Fruit fly (Drosophila melanogaster) whole organism, embryonic: ENCODE measurements around the gene CG15308.

Source experiments
- CG8290 ChIP-seq, 3 experiments: fragments of 200-800 bp; sonication (Bioruptor generic); optimal IDR thresholded peaks; 2 replicates each; lab custom pipeline; 2016 to 2019; ENCODE audit warnings: missing biosample characterization in 3 of 3, missing genetic modification characterization in 3 of 3, mild to moderate bottlenecking in 2 of 3, moderate library complexity in 1 of 3
- Dll ChIP-seq: fragments of 200-800 bp; sonication (Bioruptor generic); IDR thresholded peaks from 4 replicates; pipeline ENCODE4 v1.3.6; 2022; ENCODE audit warnings: missing biosample characterization, missing genetic modification characterization; ENCODE audit not compliant: partially characterized antibody
- H15 ChIP-seq: fragments of 200-800 bp; sonication (Bioruptor generic); IDR thresholded peaks from 3 replicates; pipeline ENCODE4 v1.3.6; 2022; ENCODE audit warnings: missing biosample characterization, missing genetic modification characterization
- Hr78 ChIP-seq, 2 experiments: fragments of 200-800 bp in 1 of 2; fragments of >200 bp in 1 of 2; sonication (Bioruptor generic) in 1 of 2; optimal IDR thresholded peaks; 2 replicates each; lab custom pipeline; 2017 to 2019; ENCODE audit warnings: missing biosample characterization in 2 of 2, missing genetic modification characterization in 2 of 2, mild to moderate bottlenecking in 1 of 2, moderate library complexity in 1 of 2

DNA sequence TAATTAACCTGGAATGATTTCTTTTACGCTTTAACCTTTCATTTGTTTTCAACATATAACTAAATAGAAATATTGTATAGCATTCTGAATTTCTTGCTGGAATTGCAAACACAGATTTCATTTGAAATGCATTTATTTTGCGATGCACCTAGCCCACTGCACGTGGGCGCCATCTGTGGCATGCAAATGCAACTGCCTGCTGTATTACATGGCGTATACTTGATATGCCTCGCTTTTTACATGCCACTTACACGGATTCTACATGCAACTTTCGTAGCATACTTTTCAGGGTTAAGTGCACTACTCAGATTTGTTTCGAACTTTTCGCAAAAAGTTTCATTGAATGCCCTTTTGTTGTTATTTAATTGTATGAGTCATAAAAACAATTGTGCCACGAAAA, 33.8 kb upstream of the CG15308 start:
- no peak for TF ChIP-seq Dll (GFP tag; lab: Robert Waterston, UW)
- no peak for TF ChIP-seq Hr78 (GFP tag; optimal IDR thresholded peaks at IDR 0.05; lab: Kevin White, UChicago)
- TF ChIP-seq CG8290 (GFP tag; optimal IDR thresholded peaks at IDR 0.05; lab: Kevin White, UChicago), result no peak
- TF ChIP-seq CG8290 (tag; optimal IDR thresholded peaks at IDR 0.05; lab: Kevin White, UChicago), result no peak
- TF ChIP-seq H15, result no peak
